Fruit fly (Drosophila melanogaster) whole organism, embryonic: ENCODE measurements around the gene Spn88Ea.

Source experiments
- Ada2b ChIP-seq: fragments of 200-800 bp; sonication (Bioruptor generic); IDR thresholded peaks from 2 replicates; pipeline ENCODE4 v1.3.6; 2022; ENCODE audit warnings: missing biosample characterization, missing genetic modification characterization
- CG10147 ChIP-seq: fragments of 200-800 bp; sonication (Bioruptor generic); optimal IDR thresholded peaks from 2 replicates; lab custom pipeline; 2019; ENCODE audit warnings: missing biosample characterization, mild to moderate bottlenecking, missing genetic modification characterization, moderate library complexity
- CG1024 ChIP-seq: fragments of 200-800 bp; sonication (Bioruptor generic); IDR thresholded peaks from 2 replicates; pipeline ENCODE4 v1.3.6; 2022; ENCODE audit warnings: missing biosample characterization, missing genetic modification characterization
- CG10267 ChIP-seq: fragments of 200-800 bp; sonication (Bioruptor generic); optimal IDR thresholded peaks from 2 replicates; lab custom pipeline; 2018; ENCODE audit warnings: missing biosample characterization, mild to moderate bottlenecking, missing genetic modification characterization, moderate library complexity
- CG12104 ChIP-seq: fragments of 200-800 bp; sonication (Bioruptor generic); optimal IDR thresholded peaks from 3 replicates; lab custom pipeline; 2016; ENCODE audit warnings: missing biosample characterization, missing genetic modification characterization
- CG12155 ChIP-seq: fragments of 200-800 bp; sonication (Bioruptor generic); optimal IDR thresholded peaks from 3 replicates; lab custom pipeline; 2016; ENCODE audit warnings: missing biosample characterization, missing genetic modification characterization
- CG14710 ChIP-seq: fragments of 200-800 bp; sonication (Bioruptor generic); optimal IDR thresholded peaks from 3 replicates; lab custom pipeline; 2019; ENCODE audit warnings: missing biosample characterization, mild to moderate bottlenecking, missing genetic modification characterization, moderate library complexity
- CG14965 ChIP-seq: fragments of 200-800 bp; sonication (Bioruptor generic); optimal IDR thresholded peaks from 2 replicates; lab custom pipeline; 2016; ENCODE audit warnings: missing biosample characterization, missing genetic modification characterization, borderline replicate concordance
- CG1529 ChIP-seq: fragments of 200-800 bp; sonication (Bioruptor generic); optimal IDR thresholded peaks from 3 replicates; lab custom pipeline; 2018; ENCODE audit warnings: missing biosample characterization, missing genetic modification characterization
- CG15601 ChIP-seq: fragments of 200-800 bp; sonication (Bioruptor generic); optimal IDR thresholded peaks from 3 replicates; lab custom pipeline; 2019; ENCODE audit warnings: missing biosample characterization, mild to moderate bottlenecking, missing genetic modification characterization, moderate library complexity
- CG16779 ChIP-seq: fragments of 200-800 bp; sonication (Bioruptor generic); IDR thresholded peaks from 2 replicates; pipeline ENCODE4 v1.3.6; 2022; ENCODE audit warnings: missing biosample characterization, missing genetic modification characterization
- CG2120 ChIP-seq: fragments of 200-800 bp; sonication (Bioruptor generic); optimal IDR thresholded peaks from 3 replicates; lab custom pipeline; 2016; ENCODE audit warnings: missing biosample characterization, missing genetic modification characterization
- CG2875 ChIP-seq: fragments of 200-800 bp; sonication (Bioruptor generic); optimal IDR thresholded peaks from 2 replicates; lab custom pipeline; 2017; ENCODE audit warnings: missing biosample characterization, mild to moderate bottlenecking, missing genetic modification characterization, missing genetic modification reagents
- CG34376 ChIP-seq: fragments of 200-800 bp; sonication (Bioruptor generic); optimal IDR thresholded peaks from 2 replicates; lab custom pipeline; 2018; ENCODE audit warnings: missing biosample characterization, mild to moderate bottlenecking, missing genetic modification characterization
- CG6175 ChIP-seq: fragments of 200-800 bp; sonication (Bioruptor generic); IDR thresholded peaks from 3 replicates; pipeline ENCODE4 v1.3.6; 2022; ENCODE audit warnings: missing biosample characterization, missing genetic modification characterization
- CG6654 ChIP-seq: fragments of 200-800 bp; sonication (Bioruptor generic); optimal IDR thresholded peaks from 2 replicates; lab custom pipeline; 2017; ENCODE audit warnings: missing biosample characterization, mild to moderate bottlenecking, missing genetic modification characterization
- CG6683 ChIP-seq: fragments of 200-800 bp; sonication (Bioruptor generic); optimal IDR thresholded peaks from 2 replicates; lab custom pipeline; 2017; ENCODE audit warnings: missing biosample characterization, mild to moderate bottlenecking, missing genetic modification characterization, missing genetic modification reagents
- CG6689 ChIP-seq: fragments of 200-800 bp; sonication (Bioruptor generic); IDR thresholded peaks from 2 replicates; pipeline ENCODE4 v1.3.6; 2022; ENCODE audit warnings: missing biosample characterization, missing genetic modification characterization
- CG9609 ChIP-seq: fragments of 200-800 bp; sonication (Bioruptor generic); optimal IDR thresholded peaks from 3 replicates; lab custom pipeline; 2016; ENCODE audit warnings: missing biosample characterization, missing genetic modification characterization
- CG9876 ChIP-seq: fragments of 200-800 bp; sonication (Bioruptor generic); optimal IDR thresholded peaks from 2 replicates; lab custom pipeline; 2016; ENCODE audit warnings: missing biosample characterization, missing genetic modification characterization
- Dfd ChIP-seq, 2 experiments: fragments of >200 bp; optimal IDR thresholded peaks; 2 replicates each; lab custom pipeline; 2017; ENCODE audit warnings: missing biosample characterization in 2 of 2, missing genetic modification characterization in 2 of 2
- Dll ChIP-seq: fragments of 200-800 bp; sonication (Bioruptor generic); IDR thresholded peaks from 4 replicates; pipeline ENCODE4 v1.3.6; 2022; ENCODE audit warnings: missing biosample characterization, missing genetic modification characterization; ENCODE audit not compliant: partially characterized antibody
- GATAe ChIP-seq: fragments of 200-800 bp; sonication (Bioruptor generic); conservative IDR thresholded peaks from 2 replicates; pipeline ENCODE4 v1.3.6; 2022; ENCODE audit warnings: missing biosample characterization, missing genetic modification characterization
- Hmr ChIP-seq: fragments of 200-800 bp; sonication (Bioruptor generic); optimal IDR thresholded peaks from 3 replicates; lab custom pipeline; 2017; ENCODE audit warnings: mild to moderate bottlenecking, missing biosample characterization, missing genetic modification reagents, missing genetic modification characterization
- Lpt ChIP-seq: fragments of >200 bp; optimal IDR thresholded peaks from 2 replicates; lab custom pipeline; 2018; ENCODE audit warnings: missing biosample characterization, missing genetic modification characterization
- NFAT ChIP-seq: fragments of 200-800 bp; sonication (Bioruptor generic); IDR thresholded peaks from 2 replicates; pipeline ENCODE4 v1.3.6; 2022; ENCODE audit warnings: missing biosample characterization, missing genetic modification characterization
- Rx ChIP-seq: fragments of 200-800 bp; sonication (Bioruptor generic); IDR thresholded peaks from 2 replicates; pipeline ENCODE4 v1.3.6; 2022; ENCODE audit warnings: missing biosample characterization, missing genetic modification characterization
- Sox102F ChIP-seq: fragments of 200-800 bp; sonication (Bioruptor generic); optimal IDR thresholded peaks from 2 replicates; lab custom pipeline; 2018; ENCODE audit warnings: missing biosample characterization, mild to moderate bottlenecking, missing genetic modification characterization, moderate library complexity
- Tbp ChIP-seq: fragments of >200 bp; optimal IDR thresholded peaks from 2 replicates; lab custom pipeline; 2018; ENCODE audit warnings: missing biosample characterization, missing genetic modification characterization
- Usf ChIP-seq: fragments of 200-800 bp; sonication (Bioruptor generic); optimal IDR thresholded peaks from 2 replicates; lab custom pipeline; 2017; ENCODE audit warnings: missing genotype, missing biosample characterization, missing genetic modification characterization
- ac ChIP-seq: fragments of 200-800 bp; sonication (Bioruptor generic); optimal IDR thresholded peaks from 3 replicates; lab custom pipeline; 2017; ENCODE audit warnings: missing biosample characterization, mild to moderate bottlenecking, missing genetic modification characterization
- bab2 ChIP-seq: fragments of 200-800 bp; sonication (Bioruptor generic); optimal IDR thresholded peaks from 2 replicates; lab custom pipeline; 2016; ENCODE audit warnings: missing biosample characterization, missing genetic modification characterization
- crp ChIP-seq, 2 experiments: fragments of 200-800 bp; sonication (Bioruptor generic); optimal IDR thresholded peaks; 2 replicates in 1 of 2; 3 replicates in 1 of 2; lab custom pipeline; 2017; ENCODE audit warnings: missing biosample characterization in 2 of 2, missing genetic modification characterization in 2 of 2, mild to moderate bottlenecking in 1 of 2, moderate library complexity in 1 of 2
- dati ChIP-seq: fragments of 200-800 bp; sonication (Bioruptor generic); IDR thresholded peaks from 2 replicates; pipeline ENCODE4 v1.3.6; 2022; ENCODE audit warnings: missing biosample characterization, missing genetic modification characterization
- dpn ChIP-seq, 2 experiments: fragments of 200-800 bp; sonication (Bioruptor generic); optimal IDR thresholded peaks; 3 replicates each; lab custom pipeline; 2016; ENCODE audit warnings: missing biosample characterization in 2 of 2, missing genetic modification characterization in 2 of 2
- en ChIP-seq: fragments of 200-800 bp; sonication (Bioruptor generic); optimal IDR thresholded peaks from 2 replicates; lab custom pipeline; 2016; ENCODE audit warnings: missing biosample characterization, missing genetic modification characterization
- exex ChIP-seq: fragments of 200-800 bp; sonication (Bioruptor generic); optimal IDR thresholded peaks from 4 replicates; lab custom pipeline; 2018; ENCODE audit warnings: missing biosample characterization, mild to moderate bottlenecking, missing genetic modification characterization, moderate library complexity
- fru ChIP-seq: fragments of >200 bp; optimal IDR thresholded peaks from 2 replicates; lab custom pipeline; 2017
- h ChIP-seq: fragments of >200 bp; optimal IDR thresholded peaks from 2 replicates; lab custom pipeline; 2017
- hb ChIP-seq: fragments of 200-800 bp; sonication (Bioruptor generic); IDR thresholded peaks from 3 replicates; pipeline ENCODE4 v1.3.6; 2022; ENCODE audit warnings: missing biosample characterization, missing genetic modification characterization; ENCODE audit not compliant: partially characterized antibody
- her ChIP-seq: fragments of 200-800 bp; sonication (Bioruptor generic); optimal IDR thresholded peaks from 2 replicates; lab custom pipeline; 2016; ENCODE audit warnings: missing biosample characterization, missing genetic modification characterization
- ken ChIP-seq: fragments of 200-800 bp; sonication (Bioruptor generic); IDR thresholded peaks from 3 replicates; pipeline ENCODE4 v1.3.6; 2022; ENCODE audit warnings: missing biosample characterization, missing genetic modification characterization
- oc ChIP-seq: fragments of 200-800 bp; sonication (Bioruptor generic); optimal IDR thresholded peaks from 2 replicates; lab custom pipeline; 2018; ENCODE audit warnings: missing biosample characterization, mild to moderate bottlenecking, missing genetic modification characterization, moderate library complexity
- pb ChIP-seq: fragments of 200-800 bp; sonication (Bioruptor generic); optimal IDR thresholded peaks from 3 replicates; lab custom pipeline; 2016; ENCODE audit warnings: missing biosample characterization, missing genetic modification characterization
- pfk ChIP-seq: fragments of 200-800 bp; sonication (Bioruptor generic); optimal IDR thresholded peaks from 2 replicates; lab custom pipeline; 2018; ENCODE audit warnings: missing biosample characterization, mild to moderate bottlenecking, missing genetic modification characterization, moderate library complexity
- phol ChIP-seq: fragments of 200-800 bp; sonication (Bioruptor generic); optimal IDR thresholded peaks from 3 replicates; lab custom pipeline; 2018; ENCODE audit warnings: missing biosample characterization, mild to moderate bottlenecking, missing genetic modification characterization, moderate library complexity
- pum ChIP-seq: fragments of 200-800 bp; sonication (Bioruptor generic); optimal IDR thresholded peaks from 2 replicates; lab custom pipeline; 2016; ENCODE audit warnings: missing biosample characterization, missing genetic modification characterization
- ro ChIP-seq: fragments of 200-800 bp; sonication (Bioruptor generic); IDR thresholded peaks from 2 replicates; pipeline ENCODE4 v1.3.6; 2022; ENCODE audit warnings: missing biosample characterization, missing genetic modification characterization
- tio ChIP-seq: fragments of 200-800 bp; sonication (Bioruptor generic); optimal IDR thresholded peaks from 2 replicates; lab custom pipeline; 2017; ENCODE audit warnings: missing biosample characterization, missing genetic modification characterization, inconsistent platforms
- zen ChIP-seq: fragments of 200-800 bp; sonication (Bioruptor generic); optimal IDR thresholded peaks from 3 replicates; lab custom pipeline; 2018; ENCODE audit warnings: missing biosample characterization, mild to moderate bottlenecking, missing genetic modification characterization, moderate library complexity

Spn88Ea gene

dm6 chr3R:15242186-15243045 is 36.2 kb upstream of the Spn88Ea start, which contains the start of the genes tefu and Hsc70-4 (continued):
- TF ChIP-seq CG10267 (peak; percentile 73), CG12104 (GFP tag; lab: Kevin White, UChicago) (peak; percentile 71), pb (no peak), CG1024 (GFP tag; lab: Robert Waterston, UW) (peak; percentile 83), CG9876 (GFP tag; lab: Kevin White, UChicago) (peak; percentile 64), CG12155 (peak; percentile 72), CG10147 (no peak), zen (tag; lab: Kevin White, UChicago) (peak; percentile 72), CG16779 (no peak), GATAe (GFP tag; lab: Robert Waterston, UW) (no peak), pum (GFP tag; lab: Kevin White, UChicago) (peak; percentile 69), CG2875 (no peak), pfk (GFP tag; lab: Kevin White, UChicago) (peak; percentile 83), CG2120 (peak; percentile 84), Tbp (GFP tag; lab: Kevin White, UChicago) (peak; percentile 80), CG14710 (tag; lab: Kevin White, UChicago) (peak; percentile 92), crp (GFP tag; optimal IDR thresholded peaks at IDR 0.05; lab: Kevin White, UChicago) (peak in 1 of 2 experiments; percentile 48), NFAT (GFP tag; lab: Robert Waterston, UW) (peak; percentile 59), CG6654 (GFP tag; lab: Kevin White, UChicago) (peak; percentile 56), CG1529 (no peak), exex (peak; percentile 30), CG6175 (GFP tag; lab: Robert Waterston, UW) (peak; percentile 66; the same call in 2 of the 3 replicates), Sox102F (GFP tag; lab: Kevin White, UChicago) (no peak), Lpt (GFP tag; lab: Kevin White, UChicago) (no peak), dpn (GFP tag; optimal IDR thresholded peaks at IDR 0.05; lab: Kevin White, UChicago) (peak; percentile 79 to 83), CG14965 (GFP tag; lab: Kevin White, UChicago) (no peak), dati (GFP tag; lab: Robert Waterston, UW) (no peak), oc (tag; lab: Kevin White, UChicago) (no peak), phol (tag; lab: Kevin White, UChicago) (peak; percentile 91), Hmr (GFP tag; lab: Kevin White, UChicago) (peak; percentile 14), ro (GFP tag; lab: Robert Waterston, UW) (peak; percentile 66; the same call in 1 of the 2 replicates), ac (no peak), CG6683 (no peak), h (lab: Kevin White, UChicago) (no peak), Dll (no peak), CG34376 (GFP tag; lab: Kevin White, UChicago) (peak; percentile 5), Ada2b (GFP tag; lab: Robert Waterston, UW) (peak; percentile 75), en (GFP tag; lab: Kevin White, UChicago) (no peak), ken (GFP tag; lab: Robert Waterston, UW) (peak; percentile 81), bab2 (GFP tag; lab: Kevin White, UChicago) (peak; percentile 55), tio (no peak), CG6689 (peak; percentile 82), CG15601 (peak; percentile 57), hb (GFP tag; lab: Robert Waterston, UW) (no peak), CG9609 (GFP tag; lab: Kevin White, UChicago) (peak; percentile 73), her (GFP tag; lab: Kevin White, UChicago) (peak; percentile 28), fru (lab: Kevin White, UChicago) (no peak), Rx (peak; percentile 68), Usf (GFP tag; lab: Kevin White, UChicago) (peak; percentile 78), Dfd (GFP tag; optimal IDR thresholded peaks at IDR 0.05; lab: Kevin White, UChicago) (peak in 1 of 2 experiments; percentile 79)
